Worm (Caenorhabditis elegans) whole organism, dauer: ENCODE measurements around the gene Y43C5A.7.
"Not testable (repeated sequence)": the region's sequence is repeated elsewhere in the genome, so short reads cannot be mapped to it uniquely, and the experiment has no call there.

Source experiments
- unc-62 ChIP-seq: sonication (generic microtip); optimal IDR thresholded peaks from 2 replicates; lab custom pipeline; 2017; ENCODE audit warnings: missing biosample characterization, missing genetic modification reagents, missing genetic modification characterization

The Y43C5A.7 gene

DNA sequence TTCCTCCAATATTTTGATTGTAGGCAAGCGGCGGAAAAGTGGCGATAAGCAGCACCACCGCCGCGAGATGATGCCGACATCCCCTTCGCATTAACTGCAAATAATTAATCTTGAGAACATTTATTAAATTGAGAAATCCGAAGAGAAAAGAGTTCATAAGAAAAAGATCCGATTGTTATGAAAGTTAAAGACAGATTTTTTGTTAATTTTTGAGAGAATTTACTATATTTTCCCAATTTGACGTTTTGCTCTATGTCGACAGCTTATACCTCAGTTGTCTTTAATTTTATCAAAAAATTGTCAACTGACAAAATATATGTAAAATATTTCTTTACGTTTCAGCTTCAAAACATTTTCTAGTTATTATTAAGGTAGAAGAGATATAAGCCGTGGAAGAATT lies 25.1 kb downstream of the Y43C5A.7 start, which contains the start of gene R09E10.5:
R09E10.5 (minus strand) TSS at position 101 of the 400 bp plus-strand sequence.
- no peak for TF ChIP-seq unc-62

DNA sequence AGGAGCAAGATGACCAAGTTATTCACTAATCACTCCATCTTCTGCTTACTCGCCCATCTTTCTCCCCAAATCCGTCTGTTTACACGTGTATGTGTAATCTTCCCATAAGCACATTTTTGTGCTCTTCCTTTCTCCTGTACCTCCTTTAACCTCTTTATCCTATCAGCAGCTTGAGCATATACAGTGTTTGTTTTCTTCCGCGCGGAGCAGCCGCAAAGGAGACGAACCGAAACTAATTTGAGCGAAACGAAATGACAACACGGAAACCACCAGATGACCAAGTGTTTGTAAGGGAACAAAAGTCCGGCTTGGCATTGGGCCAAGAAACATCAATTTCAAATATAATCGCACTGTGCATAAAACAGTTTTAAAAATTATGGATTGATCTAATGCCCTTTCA lies 27.3 kb downstream of the Y43C5A.7 start:
- no peak for TF ChIP-seq unc-62

DNA sequence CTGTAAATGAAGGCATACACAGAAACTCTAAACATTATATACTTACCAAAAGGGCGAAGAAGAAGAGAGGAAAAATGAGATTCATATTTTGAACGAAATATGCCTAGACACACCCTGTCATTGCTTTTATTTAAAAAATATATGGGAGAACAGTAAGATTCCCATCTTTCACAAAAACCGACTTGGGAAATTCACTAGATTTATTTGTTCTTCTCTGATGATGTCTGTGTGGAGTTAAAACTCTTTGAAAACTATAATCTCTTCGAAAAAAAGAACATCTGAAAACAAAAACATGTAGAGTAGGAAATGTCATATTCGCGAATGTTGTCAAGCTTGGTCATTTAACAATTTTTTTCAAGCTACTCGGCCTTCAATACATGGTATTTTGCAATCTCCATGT lies 33.3 kb downstream of the Y43C5A.7 start, which contains the start of gene R09E10.8:
R09E10.8 (minus strand) TSS at position 101 of the 400 bp plus-strand sequence.
- no peak for TF ChIP-seq unc-62

DNA sequence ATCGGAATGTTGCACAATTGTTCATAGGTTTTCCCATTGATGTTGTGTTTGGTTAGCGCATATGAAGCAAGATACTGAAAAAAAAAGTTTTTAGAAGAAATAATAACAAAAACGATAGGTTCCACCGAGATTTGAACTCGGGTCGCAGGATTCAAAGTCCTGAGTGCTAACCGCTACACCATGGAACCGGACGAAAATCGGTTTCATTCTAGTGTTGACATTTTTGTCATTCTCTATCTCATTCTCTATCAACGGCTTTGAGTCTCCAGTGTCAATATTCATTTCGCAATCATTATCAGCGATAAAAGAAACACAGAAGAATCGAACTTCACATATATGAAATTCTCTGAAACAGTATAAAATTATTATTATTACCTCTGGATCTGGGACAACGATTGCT lies 34.1 kb downstream of the Y43C5A.7 start:
- TF ChIP-seq unc-62, result no peak

DNA sequence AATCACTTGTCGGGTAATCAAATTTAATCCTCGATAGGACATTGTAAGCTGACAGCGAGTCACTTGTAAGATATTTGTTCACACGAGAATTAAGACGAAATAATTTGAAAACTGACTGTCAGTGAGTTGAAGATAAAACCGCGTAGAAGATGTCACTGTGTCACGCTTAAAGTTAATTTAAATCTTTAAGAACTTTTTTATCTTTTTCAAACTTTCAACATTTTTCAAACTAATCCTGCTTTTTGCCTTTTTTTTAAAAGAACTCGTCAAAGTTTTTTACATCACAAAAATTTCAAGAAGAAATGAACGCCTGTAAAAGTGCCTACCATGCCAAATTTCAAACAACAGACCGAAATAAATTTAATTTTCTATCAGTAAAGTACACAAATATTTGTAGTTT lies 36.5 kb downstream of the Y43C5A.7 start, which contains the start of gene acs-18:
acs-18 (minus strand) TSS at position 101 of the 400 bp plus-strand sequence.
- no peak for TF ChIP-seq unc-62

DNA sequence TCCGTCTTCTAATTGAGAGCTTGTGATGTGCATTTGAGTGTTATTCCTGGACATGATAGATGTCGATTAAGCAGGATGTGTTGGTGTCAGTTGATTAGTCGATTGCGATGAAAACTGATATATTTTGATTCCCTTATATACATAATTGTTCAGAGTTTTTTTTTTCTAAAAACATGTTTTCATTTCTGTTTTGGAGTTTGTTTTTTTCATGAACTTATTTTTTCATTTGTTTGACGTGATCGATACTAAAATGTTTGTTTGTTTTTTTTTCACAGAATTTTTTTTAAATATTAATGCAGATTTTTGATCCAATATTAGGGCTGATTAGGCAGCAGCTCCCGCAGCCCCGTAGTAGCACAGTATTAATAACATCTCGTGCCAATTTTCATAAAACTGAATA lies 41.1 kb downstream of the Y43C5A.7 start, which contains the start of gene R09E10.2:
R09E10.2 (minus strand) TSS at position 101 of the 400 bp plus-strand sequence.
- no peak for TF ChIP-seq unc-62

DNA sequence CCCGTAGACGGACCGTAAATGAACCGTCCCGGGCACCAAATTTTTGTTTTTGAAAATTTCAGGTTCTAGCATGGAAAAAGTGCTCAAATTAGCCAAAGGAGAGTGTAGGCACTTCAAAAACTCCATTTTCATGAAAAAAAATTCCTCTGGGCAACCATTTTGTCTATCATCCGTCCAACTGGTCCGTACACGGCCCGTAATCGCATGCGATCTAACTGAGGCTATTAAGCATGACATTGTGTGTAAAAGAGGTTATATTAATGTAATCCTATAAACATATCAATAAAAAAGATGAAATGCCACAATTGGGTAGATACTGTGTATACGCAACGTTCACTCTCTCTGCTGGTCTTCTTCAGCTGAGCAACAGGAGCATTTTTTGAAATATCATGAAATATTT lies 45.6 kb downstream of the Y43C5A.7 start, which contains the start of gene R09E10.1:
R09E10.1 (minus strand) TSS at position 101 of the 400 bp plus-strand sequence.
- TF ChIP-seq unc-62, result not testable (repeated sequence)
